Worm (Caenorhabditis elegans): ENCODE data around the gene swsn-3.

ce11 chrIII:2780793-2781192, 12.3 kb upstream of the swsn-3 start, which contains the start of gene Y71H2AM.6:
- TF ChIP-seq gmeb-2 (tag; optimal IDR thresholded peaks at IDR 0.05) (no peak), sox-2 (GFP tag; IDR thresholded peaks at IDR 0.05) (no peak), elt-2 (tag; optimal IDR thresholded peaks at IDR 0.05) (no peak), hlh-30 (tag; optimal IDR thresholded peaks at IDR 0.05; ENCODE audit: insufficient read depth) (no peak), unc-55 (GFP tag; optimal IDR thresholded peaks at IDR 0.05) (no peak), madf-2 (tag; optimal IDR thresholded peaks at IDR 0.05) (no peak)

Measured in whole organism, late embryonic.